Worm (Caenorhabditis elegans) whole organism, late embryonic: ENCODE data around the gene lir-1.

Experiments used
- C08G9.2 ChIP-seq: sonication (generic microtip); optimal IDR thresholded peaks from 2 replicates; lab custom pipeline; 2016; ENCODE audit warnings: mild to moderate bottlenecking, missing genetic modification characterization, moderate library complexity, missing compliant biosample characterization
- C38D4.7 ChIP-seq: fragments of 200-800 bp; sonication (Bioruptor generic); optimal IDR thresholded peaks from 2 replicates; lab custom pipeline; 2018; ENCODE audit warnings: mild to moderate bottlenecking, missing genetic modification characterization, moderate library complexity, missing compliant biosample characterization
- F13H6.1 ChIP-seq: sonication (generic microtip); optimal IDR thresholded peaks from 2 replicates; lab custom pipeline; 2016; ENCODE audit warnings: missing genetic modification characterization, missing compliant biosample characterization
- K02D7.2 ChIP-seq: sonication (generic microtip); optimal IDR thresholded peaks from 2 replicates; lab custom pipeline; 2017; ENCODE audit warnings: mild to moderate bottlenecking, missing genetic modification characterization, missing compliant biosample characterization
- T23F11.4 ChIP-seq: fragments of 200-800 bp; sonication (Bioruptor generic); optimal IDR thresholded peaks from 2 replicates; lab custom pipeline; 2018; ENCODE audit warnings: mild to moderate bottlenecking, missing genetic modification characterization, missing compliant biosample characterization
- Y22D7AL.16 ChIP-seq: sonication (generic microtip); optimal IDR thresholded peaks from 2 replicates; lab custom pipeline; 2016; ENCODE audit warnings: missing genetic modification characterization, missing compliant biosample characterization
- ahr-1 ChIP-seq: sonication (generic microtip); optimal IDR thresholded peaks from 2 replicates; lab custom pipeline; 2016; ENCODE audit warnings: missing genetic modification characterization, missing compliant biosample characterization
- ceh-14 ChIP-seq: sonication (generic microtip); optimal IDR thresholded peaks from 2 replicates; lab custom pipeline; 2016; ENCODE audit warnings: missing genotype, missing genetic modification characterization, missing compliant biosample characterization
- ceh-18 ChIP-seq: sonication (generic microtip); optimal IDR thresholded peaks from 2 replicates; lab custom pipeline; 2016; ENCODE audit warnings: missing genetic modification characterization, missing compliant biosample characterization
- ceh-19 ChIP-seq: fragments of 200-800 bp; sonication (Bioruptor generic); optimal IDR thresholded peaks from 2 replicates; lab custom pipeline; 2018; ENCODE audit warnings: mild to moderate bottlenecking, missing genetic modification characterization, missing compliant biosample characterization
- ceh-2 ChIP-seq: sonication (generic microtip); optimal IDR thresholded peaks from 2 replicates; lab custom pipeline; 2016; ENCODE audit warnings: missing genotype, missing genetic modification characterization, missing compliant biosample characterization
- ceh-22 ChIP-seq: sonication (generic microtip); optimal IDR thresholded peaks from 2 replicates; lab custom pipeline; 2017; ENCODE audit warnings: missing biosample characterization, missing genetic modification characterization
- ceh-24 ChIP-seq: sonication (generic microtip); optimal IDR thresholded peaks from 2 replicates; lab custom pipeline; 2016; ENCODE audit warnings: mild to moderate bottlenecking, missing genetic modification characterization, missing compliant biosample characterization
- ceh-30 ChIP-seq: fragments of 150-350 bp; optimal IDR thresholded peaks from 2 replicates; lab custom pipeline; 2014; ENCODE audit warnings: missing biosample characterization, missing genetic modification characterization
- ceh-31 ChIP-seq: sonication (generic microtip); optimal IDR thresholded peaks from 2 replicates; lab custom pipeline; 2016; ENCODE audit warnings: missing genetic modification characterization, missing compliant biosample characterization
- ceh-34 ChIP-seq: sonication (generic microtip); optimal IDR thresholded peaks from 2 replicates; lab custom pipeline; 2016; ENCODE audit warnings: mild to moderate bottlenecking, missing genetic modification characterization, missing compliant biosample characterization
- ceh-48 ChIP-seq: sonication (generic microtip); optimal IDR thresholded peaks from 2 replicates; lab custom pipeline; 2016; ENCODE audit warnings: missing genetic modification characterization, inconsistent platforms, missing compliant biosample characterization
- che-1 ChIP-seq: sonication (generic microtip); optimal IDR thresholded peaks from 2 replicates; lab custom pipeline; 2016; ENCODE audit warnings: mild to moderate bottlenecking, missing genetic modification characterization, missing compliant biosample characterization
- dmd-4 ChIP-seq: sonication (generic microtip); optimal IDR thresholded peaks from 2 replicates; lab custom pipeline; 2016; ENCODE audit warnings: borderline replicate concordance, missing genetic modification characterization, missing compliant biosample characterization
- dve-1 ChIP-seq: sonication (generic microtip); optimal IDR thresholded peaks from 2 replicates; lab custom pipeline; 2017; ENCODE audit warnings: antibody characterized with exemption, mild to moderate bottlenecking, missing genetic modification characterization, missing compliant biosample characterization
- elt-2 ChIP-seq: sonication (generic microtip); optimal IDR thresholded peaks from 2 replicates; lab custom pipeline; 2016; ENCODE audit warnings: missing genetic modification reagents, missing genetic modification characterization, missing compliant biosample characterization
- ets-4 ChIP-seq: sonication (generic microtip); optimal IDR thresholded peaks from 2 replicates; lab custom pipeline; 2016; ENCODE audit warnings: missing genetic modification characterization, missing compliant biosample characterization
- eyg-1 ChIP-seq: sonication (generic microtip); optimal IDR thresholded peaks from 2 replicates; lab custom pipeline; 2016; ENCODE audit warnings: missing genotype, missing genetic modification characterization, missing compliant biosample characterization
- hlh-13 ChIP-seq: fragments of 200-800 bp; sonication (Bioruptor generic); optimal IDR thresholded peaks from 2 replicates; lab custom pipeline; 2018; ENCODE audit warnings: mild to moderate bottlenecking, missing genetic modification characterization, missing compliant biosample characterization
- hlh-15 ChIP-seq: sonication (generic microtip); optimal IDR thresholded peaks from 2 replicates; lab custom pipeline; 2016; ENCODE audit warnings: missing genetic modification characterization, missing compliant biosample characterization
- hlh-30 ChIP-seq: sonication (generic microtip); optimal IDR thresholded peaks from 2 replicates; lab custom pipeline; 2017; ENCODE audit warnings: antibody characterized with exemption, missing genetic modification characterization, missing compliant biosample characterization; ENCODE audit not compliant: insufficient read depth
- hlh-8 ChIP-seq: sonication (generic microtip); optimal IDR thresholded peaks from 2 replicates; lab custom pipeline; 2016; ENCODE audit warnings: missing genotype, missing genetic modification characterization, missing compliant biosample characterization
- lin-11 ChIP-seq: fragments of 200-800 bp; sonication (Bioruptor generic); optimal IDR thresholded peaks from 2 replicates; lab custom pipeline; 2018; ENCODE audit warnings: mild to moderate bottlenecking, missing genetic modification characterization, missing compliant biosample characterization
- mec-3 ChIP-seq: sonication (generic microtip); optimal IDR thresholded peaks from 2 replicates; lab custom pipeline; 2016; ENCODE audit warnings: borderline replicate concordance, missing genetic modification characterization, missing compliant biosample characterization
- nfya-1 ChIP-seq: sonication (generic microtip); optimal IDR thresholded peaks from 2 replicates; lab custom pipeline; 2017; ENCODE audit warnings: missing genetic modification characterization, mild to moderate bottlenecking, missing compliant biosample characterization, antibody characterized with exemption, moderate library complexity
- nhr-232 ChIP-seq: sonication (generic microtip); optimal IDR thresholded peaks from 2 replicates; lab custom pipeline; 2016; ENCODE audit warnings: missing genetic modification characterization, missing compliant biosample characterization
- pag-3 ChIP-seq: sonication (generic microtip); optimal IDR thresholded peaks from 2 replicates; lab custom pipeline; 2016; ENCODE audit warnings: missing compliant biosample characterization, missing genetic modification characterization, borderline replicate concordance
- pat-9 ChIP-seq: fragments of 200-800 bp; sonication (Bioruptor generic); optimal IDR thresholded peaks from 2 replicates; lab custom pipeline; 2018; ENCODE audit warnings: mild to moderate bottlenecking, missing genetic modification characterization, moderate library complexity, missing compliant biosample characterization
- pax-1 ChIP-seq: fragments of 150-350 bp; optimal IDR thresholded peaks from 2 replicates; lab custom pipeline; 2014; ENCODE audit warnings: missing biosample characterization, missing genetic modification characterization
- pha-2 ChIP-seq: sonication (generic microtip); optimal IDR thresholded peaks from 2 replicates; lab custom pipeline; 2017; ENCODE audit warnings: mild to moderate bottlenecking, missing genetic modification characterization, missing compliant biosample characterization
- pqm-1 ChIP-seq: sonication (generic microtip); optimal IDR thresholded peaks from 2 replicates; lab custom pipeline; 2016; ENCODE audit warnings: missing genetic modification characterization, missing compliant biosample characterization
- pros-1 ChIP-seq: fragments of 150-350 bp; optimal IDR thresholded peaks from 2 replicates; lab custom pipeline; 2014; ENCODE audit warnings: missing biosample characterization, missing genetic modification reagents, missing genetic modification characterization
- sdc-2 ChIP-seq: sonication (generic microtip); optimal IDR thresholded peaks from 2 replicates; lab custom pipeline; 2016; ENCODE audit warnings: missing genotype, missing genetic modification characterization, missing compliant biosample characterization
- unc-42 ChIP-seq: sonication (generic microtip); optimal IDR thresholded peaks from 2 replicates; lab custom pipeline; 2016; ENCODE audit warnings: missing genotype, missing genetic modification characterization, missing compliant biosample characterization
- unc-55 ChIP-seq: sonication (generic microtip); optimal IDR thresholded peaks from 2 replicates; lab custom pipeline; 2017; ENCODE audit warnings: missing biosample characterization, missing genetic modification reagents, missing genetic modification characterization
- zip-5 ChIP-seq: sonication (generic microtip); optimal IDR thresholded peaks from 2 replicates; lab custom pipeline; 2016; ENCODE audit warnings: missing genetic modification characterization, missing compliant biosample characterization

The lir-1 gene

DNA sequence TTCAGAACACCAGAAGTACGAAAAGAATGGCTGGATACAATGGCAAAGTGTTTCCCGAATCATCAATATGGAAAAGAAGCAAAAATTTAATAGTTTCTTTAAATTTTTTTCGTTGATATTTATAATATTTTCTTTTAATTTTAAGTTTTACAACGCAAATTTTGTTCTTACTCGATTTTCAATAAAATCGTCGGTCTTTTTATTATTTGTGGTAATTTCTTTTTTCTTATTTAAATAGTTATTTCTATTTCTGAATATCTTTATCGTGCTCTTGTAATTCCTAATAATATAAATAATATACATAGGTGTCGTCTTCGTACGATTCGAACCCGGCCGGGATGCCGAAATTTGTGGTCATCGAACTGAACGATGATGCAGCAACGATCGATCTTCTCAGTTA lies at the start of gene lir-1:
Gene lir-1 (plus strand): TSS at position 301 of the 400 bp plus-strand sequence.
- TF ChIP-seq che-1 (tag; lab: Kevin White, UChicago) (no peak), ceh-24 (tag; lab: Kevin White, UChicago) (no peak), sdc-2 (tag; lab: Kevin White, UChicago) (no peak), Y22D7AL.16 (tag; lab: Kevin White, UChicago) (no peak), ceh-19 (no peak), lin-11 (tag; lab: Kevin White, UChicago) (no peak), mec-3 (tag; lab: Kevin White, UChicago) (no peak), T23F11.4 (no peak), ceh-30 (tag; lab: Kevin White, UChicago) (no peak), ceh-2 (no peak), pros-1 (tag; lab: Kevin White, UChicago) (no peak), ceh-18 (tag; lab: Kevin White, UChicago) (no peak), hlh-13 (GFP tag; lab: Kevin White, UChicago) (no peak), ceh-14 (tag; lab: Kevin White, UChicago) (no peak), pax-1 (no peak)
- TF ChIP-seq, all 69 proteins: peak for 0

DNA sequence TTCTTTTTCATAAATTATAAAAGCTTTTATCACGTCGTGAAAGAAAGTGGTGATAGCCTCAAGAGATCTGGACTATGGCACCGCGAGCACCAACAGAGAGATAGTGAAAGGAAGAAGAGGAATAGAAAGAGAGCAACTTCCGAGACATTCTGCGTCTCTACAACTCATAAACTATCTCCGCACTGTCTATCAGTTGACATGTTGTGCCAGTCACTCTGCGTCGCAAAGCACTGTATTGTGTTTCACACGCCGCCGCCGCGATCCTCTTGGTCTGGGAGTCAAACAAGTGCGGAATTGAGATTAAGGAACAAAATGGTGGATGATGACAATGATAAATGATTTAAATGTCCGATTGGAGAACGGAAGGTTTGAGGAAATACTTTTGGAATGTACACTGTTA lies 48.3 kb upstream of the lir-1 start:
- no peak for TF ChIP-seq hlh-30
- TF ChIP-seq sdc-2 (tag; lab: Kevin White, UChicago) = no peak
- peak; percentile 45 for TF ChIP-seq ceh-34 (tag; lab: Kevin White, UChicago)
- TF ChIP-seq pha-2 (tag; lab: Kevin White, UChicago) = peak; percentile 10
- TF ChIP-seq unc-55 (GFP tag; lab: Kevin White, UChicago) = peak; percentile 54
- TF ChIP-seq elt-2 (tag; lab: Kevin White, UChicago) = peak; percentile 14
- no peak for TF ChIP-seq dve-1 (tag; lab: Kevin White, UChicago)
- no peak for TF ChIP-seq T23F11.4
- TF ChIP-seq lin-11 (tag; lab: Kevin White, UChicago) = no peak

DNA sequence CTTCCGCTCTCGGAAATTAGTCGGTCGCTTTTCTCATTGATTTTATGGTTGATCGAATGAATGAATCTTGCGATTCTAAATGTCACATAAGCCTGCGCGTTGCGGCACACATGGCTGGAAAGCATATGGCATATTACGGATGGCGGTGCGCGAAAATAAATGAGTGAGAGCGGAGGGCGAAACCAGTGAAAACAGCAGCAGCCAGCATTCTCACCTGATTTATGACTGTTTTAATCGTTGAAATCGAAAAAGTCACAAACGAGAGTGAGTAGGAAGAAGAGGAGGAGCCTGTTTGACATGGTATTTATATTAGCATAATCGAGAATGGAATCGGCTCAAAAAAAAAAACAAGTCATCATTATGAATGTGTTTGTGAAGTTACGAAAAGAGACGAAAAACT lies 47.5 kb upstream of the lir-1 start:
- no peak for TF ChIP-seq ceh-14 (tag; lab: Kevin White, UChicago)
- TF ChIP-seq pat-9 (tag; lab: Kevin White, UChicago) = no peak
- no peak for TF ChIP-seq eyg-1
- TF ChIP-seq hlh-13 (GFP tag; lab: Kevin White, UChicago) = no peak
- TF ChIP-seq ceh-22 (tag; lab: Kevin White, UChicago) = no peak
- no peak for TF ChIP-seq nhr-232 (tag; lab: Kevin White, UChicago)
- no peak for TF ChIP-seq lin-11 (tag; lab: Kevin White, UChicago)
- no peak for TF ChIP-seq ets-4
- no peak for TF ChIP-seq C38D4.7 (GFP tag; lab: Kevin White, UChicago)
- no peak for TF ChIP-seq unc-42
- TF ChIP-seq pax-1 = no peak
- no peak for TF ChIP-seq hlh-15 (tag; lab: Kevin White, UChicago)
- TF ChIP-seq ceh-31 (tag; lab: Kevin White, UChicago) = peak; percentile 15
- no peak for TF ChIP-seq che-1 (tag; lab: Kevin White, UChicago)
- TF ChIP-seq ahr-1 = no peak
- no peak for TF ChIP-seq pag-3 (tag; lab: Kevin White, UChicago)
- peak; percentile 14 for TF ChIP-seq hlh-8 (tag; lab: Kevin White, UChicago)
- TF ChIP-seq ceh-48 (tag; lab: Kevin White, UChicago) = peak; percentile 30

DNA sequence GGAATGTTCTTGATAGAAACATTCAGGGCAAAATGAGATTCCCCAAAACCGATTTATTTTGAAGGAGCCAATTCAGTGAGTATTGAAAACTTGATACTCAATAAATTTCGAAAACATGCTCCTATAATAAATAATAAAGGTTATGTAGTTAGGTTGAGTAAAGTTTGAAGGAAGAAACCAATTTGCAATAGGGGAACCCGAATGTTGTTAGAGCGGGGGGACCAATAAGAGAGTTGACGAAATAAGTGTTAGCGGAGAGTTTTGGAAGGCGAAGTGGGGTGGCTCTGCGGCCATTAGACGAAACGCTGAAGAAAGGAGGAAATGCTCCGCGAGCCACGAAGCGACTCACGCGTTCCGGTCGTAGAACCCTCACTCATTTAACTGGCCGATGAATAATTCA lies 46.8 kb upstream of the lir-1 start:
- TF ChIP-seq nfya-1 (tag; lab: Kevin White, UChicago) (peak; percentile 28), F13H6.1 (tag; lab: Kevin White, UChicago) (no peak), unc-42 (peak; percentile 79), K02D7.2 (tag; lab: Kevin White, UChicago) (no peak), pqm-1 (tag; lab: Kevin White, UChicago) (no peak), ceh-31 (tag; lab: Kevin White, UChicago) (peak; percentile 36), dmd-4 (no peak), ceh-30 (tag; lab: Kevin White, UChicago) (no peak), C08G9.2 (tag; lab: Kevin White, UChicago) (no peak), hlh-30 (no peak), pax-1 (no peak), hlh-13 (GFP tag; lab: Kevin White, UChicago) (no peak), zip-5 (no peak)
